Fruit fly (Drosophila melanogaster): ENCODE measurements around the gene Brd8.

- TF ChIP-seq CG8478 (optimal IDR thresholded peaks at IDR 0.05) (no peak), CTCF (optimal IDR thresholded peaks at IDR 0.05) (no peak)
Measured at dm6 chr3R:29229958-29230357, 6.7 kb downstream of the Brd8 start.
